Worm (Caenorhabditis elegans) whole organism, young adult: ENCODE results near the gene dhs-20.

ENCODE experiments used
- Y56A3A.18 ChIP-seq: fragments of 200-800 bp; sonication (Bioruptor generic); IDR thresholded peaks from 2 replicates; pipeline ENCODE4 v1.3.6; 2022; ENCODE audit warnings: missing genetic modification reagents, missing genetic modification characterization, missing compliant biosample characterization
- attf-6 ChIP-seq: fragments of 200-800 bp; sonication (Bioruptor generic); IDR thresholded peaks from 2 replicates; pipeline ENCODE4 v1.3.6; 2022; ENCODE audit warnings: missing genetic modification reagents, missing genetic modification characterization, missing compliant biosample characterization
- ceh-79 ChIP-seq: sonication (generic microtip); optimal IDR thresholded peaks from 2 replicates; lab custom pipeline; 2017; ENCODE audit warnings: mild to moderate bottlenecking, missing genetic modification characterization, missing compliant biosample characterization
- dpl-1 ChIP-seq: fragments of 150-350 bp; optimal IDR thresholded peaks from 2 replicates; lab custom pipeline; 2014; ENCODE audit warnings: missing biosample characterization, missing genetic modification reagents, missing genetic modification characterization
- hrde-1 ChIP-seq: sonication (generic microtip); optimal IDR thresholded peaks from 2 replicates; lab custom pipeline; 2016; ENCODE audit warnings: missing genetic modification characterization, mild to moderate bottlenecking, missing compliant biosample characterization, moderate library complexity, missing genotype, missing genetic modification reagents, borderline replicate concordance
- madf-6 ChIP-seq: fragments of 200-800 bp; sonication (Bioruptor generic); IDR thresholded peaks from 2 replicates; pipeline ENCODE4 v1.3.6; 2022; ENCODE audit warnings: missing genetic modification reagents, missing genetic modification characterization, missing compliant biosample characterization
- sptf-2 ChIP-seq: fragments of 200-800 bp; sonication (Bioruptor generic); optimal IDR thresholded peaks from 2 replicates; lab custom pipeline; 2018; ENCODE audit warnings: mild to moderate bottlenecking, missing genetic modification characterization, missing compliant biosample characterization
- tbp1 ChIP-seq: fragments of 200-800 bp; sonication (Bioruptor generic); optimal IDR thresholded peaks from 2 replicates; lab custom pipeline; 2018; ENCODE audit warnings: mild to moderate bottlenecking, missing genetic modification characterization, missing compliant biosample characterization
- zim-3 ChIP-seq: sonication (generic microtip); optimal IDR thresholded peaks from 2 replicates; lab custom pipeline; 2017; ENCODE audit warnings: mild to moderate bottlenecking, missing genetic modification characterization, moderate library complexity, missing compliant biosample characterization

DNA sequence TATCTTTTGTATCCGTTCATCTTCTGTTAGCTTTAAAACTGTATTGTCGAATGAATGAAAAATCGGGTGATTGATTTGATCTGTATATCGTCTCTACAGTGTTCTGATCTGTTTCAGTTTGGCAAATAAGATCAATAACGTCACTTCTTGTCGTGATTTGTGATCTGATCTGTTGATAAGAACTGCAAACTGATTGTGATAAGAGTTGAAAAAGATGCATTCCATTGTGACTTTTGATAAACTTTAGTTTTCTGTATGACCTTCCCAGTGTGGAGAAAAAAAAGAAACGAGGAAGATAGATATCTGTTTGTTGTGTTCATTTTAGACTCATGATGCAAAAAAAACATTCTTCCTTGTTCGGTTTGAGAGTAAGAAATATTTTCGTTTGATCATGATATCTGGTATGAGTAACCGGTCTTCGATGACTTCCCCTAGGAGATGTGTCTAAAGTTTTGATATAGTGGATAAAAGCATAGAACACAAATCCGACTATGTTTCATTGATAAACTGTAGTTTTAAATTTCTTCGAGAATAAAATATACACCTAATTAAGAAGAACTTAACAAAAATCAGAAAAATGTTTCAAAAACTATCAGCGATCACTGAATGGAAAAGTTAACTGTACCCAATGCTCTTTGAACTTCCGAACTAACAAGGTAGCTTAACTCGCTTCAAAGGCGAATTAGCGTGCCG lies 10.6 kb upstream of the dhs-20 start:
- TF ChIP-seq Y56A3A.18 (GFP tag; lab: Robert Waterston, UW), result no peak
- TF ChIP-seq hrde-1, result no peak
- no peak for TF ChIP-seq attf-6 (GFP tag; lab: Robert Waterston, UW)
- no peak for TF ChIP-seq madf-6 (GFP tag; lab: Robert Waterston, UW)
- no peak for TF ChIP-seq sptf-2
- no peak for TF ChIP-seq ceh-79
- TF ChIP-seq zim-3 (tag; lab: Kevin White, UChicago), result no peak
- no peak for TF ChIP-seq tbp1
- no peak for TF ChIP-seq dpl-1 (GFP tag; lab: Kevin White, UChicago)
